Worm (Caenorhabditis elegans) whole organism, L4/young adult: ENCODE data around the gene gst-9.
"Not testable (repeated sequence)": the region's sequence is repeated elsewhere in the genome, so short reads cannot be mapped to it uniquely, and the experiment has no call there.

Source experiments
- W03F9.2 ChIP-seq: fragments of 150-350 bp; optimal IDR thresholded peaks from 2 replicates; lab custom pipeline; 2014; ENCODE audit warnings: missing biosample characterization, missing genetic modification characterization
- dao-5 ChIP-seq: sonication (generic microtip); optimal IDR thresholded peaks from 2 replicates; lab custom pipeline; 2016; ENCODE audit warnings: missing genotype, missing genetic modification characterization, moderate library complexity, missing compliant biosample characterization
- him-1 ChIP-seq: sonication (generic microtip); optimal IDR thresholded peaks from 2 replicates; lab custom pipeline; 2016; ENCODE audit warnings: missing genotype, missing genetic modification reagents, missing genetic modification characterization, missing compliant biosample characterization

The gst-9 gene

ce11 chrII:4924729-4925128 lies 33.3 kb downstream of the gst-9 start:
- TF ChIP-seq him-1 (tag; lab: Kevin White, UChicago) (no peak), dao-5 (tag; lab: Kevin White, UChicago) (no peak), W03F9.2 (tag; lab: Kevin White, UChicago) (no peak)

DNA sequence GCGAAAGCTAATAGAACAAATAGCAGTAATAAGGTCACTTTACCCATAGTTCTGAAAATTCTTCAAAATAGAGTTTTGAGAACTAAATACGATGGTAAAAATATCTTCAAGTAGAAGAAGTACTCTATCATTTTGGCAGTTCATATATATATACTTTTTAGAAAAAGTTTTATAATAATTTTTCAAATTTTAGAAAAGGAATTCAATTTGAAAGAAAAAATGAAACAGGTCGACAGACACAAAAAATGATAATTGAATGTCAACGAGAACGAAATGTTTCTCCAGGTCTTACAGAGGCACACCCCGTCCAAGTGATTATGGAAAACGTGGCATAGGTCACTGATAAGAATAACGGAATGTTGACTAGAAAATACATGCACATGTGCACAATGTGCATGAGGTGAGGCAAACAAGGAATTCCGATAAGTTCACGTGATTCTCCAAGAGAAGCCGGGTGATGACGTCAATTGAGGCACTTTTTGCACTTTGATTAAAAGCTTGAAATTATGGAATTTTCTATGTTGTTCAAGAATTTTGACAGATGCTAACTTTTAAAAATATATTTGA lies 33.9 kb downstream of the gst-9 start, which contains the start of gene aagr-2:
aagr-2 (minus strand) TSS at position 51 of the 567 bp plus-strand sequence.
- TF ChIP-seq him-1 (tag; lab: Kevin White, UChicago) (no peak), W03F9.2 (tag; lab: Kevin White, UChicago) (no peak), dao-5 (tag; lab: Kevin White, UChicago) (no peak)

DNA sequence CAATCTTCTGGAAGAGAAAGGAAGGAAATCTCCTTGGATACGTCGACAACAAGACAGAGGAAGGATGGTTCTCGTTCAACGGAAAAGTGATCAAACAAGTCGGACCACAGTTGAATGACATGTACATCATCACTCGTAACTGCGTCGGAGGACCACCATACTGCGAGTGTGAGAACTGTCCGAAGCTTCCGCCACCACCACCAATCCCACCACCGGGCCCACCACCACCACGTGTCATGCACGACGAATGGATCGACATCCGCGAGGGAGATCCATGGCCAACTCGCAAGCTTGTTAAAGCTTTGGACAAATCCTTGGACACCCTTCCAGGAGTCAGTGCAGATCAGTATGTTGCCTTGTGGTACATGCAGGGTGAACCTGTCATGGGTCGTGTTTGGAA lies 39.9 kb downstream of the gst-9 start:
- TF ChIP-seq W03F9.2 (tag; lab: Kevin White, UChicago), result no peak
- no peak for TF ChIP-seq him-1 (tag; lab: Kevin White, UChicago)
- TF ChIP-seq dao-5 (tag; lab: Kevin White, UChicago), result no peak

ce11 chrII:4932727-4933126 lies 41.3 kb downstream of the gst-9 start, which contains the start of gene msp-152:
Gene msp-152, plus strand, starts transcription at chrII:4933027.
- not testable (repeated sequence) for TF ChIP-seq W03F9.2, dao-5, him-1 (tag; lab: Kevin White, UChicago)

DNA sequence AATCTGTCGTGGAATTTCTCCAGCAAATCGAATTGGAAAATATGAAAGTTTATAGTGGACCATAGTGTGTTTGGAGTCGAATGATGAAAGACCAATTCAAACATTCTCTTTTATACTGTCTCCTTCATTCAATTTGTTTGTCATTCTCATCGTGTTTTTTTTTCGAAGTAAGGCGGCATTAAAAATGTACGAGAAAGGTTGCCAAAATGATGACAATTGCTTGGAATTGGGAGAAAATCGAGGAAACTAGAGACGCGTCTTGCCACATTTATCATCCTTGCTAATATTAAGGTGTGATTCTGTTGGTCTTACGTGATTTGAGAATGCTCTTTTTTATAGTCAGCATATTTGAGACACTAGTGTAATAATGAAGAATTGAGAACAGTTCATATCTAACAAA lies 43.6 kb downstream of the gst-9 start, which contains the start of gene gst-30:
gst-30 (minus strand) TSS at position 101 of the 400 bp plus-strand sequence.
- TF ChIP-seq dao-5 (tag; lab: Kevin White, UChicago) (no peak), W03F9.2 (tag; lab: Kevin White, UChicago) (no peak), him-1 (tag; lab: Kevin White, UChicago) (no peak)

- no peak for TF ChIP-seq dao-5 (tag; lab: Kevin White, UChicago)
- no peak for TF ChIP-seq him-1 (tag; lab: Kevin White, UChicago)
- TF ChIP-seq W03F9.2 (tag; lab: Kevin White, UChicago), result no peak
These were observed 44.1 kb downstream of the gst-9 start, which contains the start of gene ZK546.5 for ce11 chrII:4935518-4935917. Gene ZK546.5, plus strand, starts transcription at chrII:4935818.

- TF ChIP-seq dao-5 (tag; lab: Kevin White, UChicago) (no peak), him-1 (tag; lab: Kevin White, UChicago) (no peak), W03F9.2 (tag; lab: Kevin White, UChicago) (no peak)
These were observed 46.4 kb downstream of the gst-9 start, which contains the start of gene ZK546.4 for ce11 chrII:4937743-4938142. Gene ZK546.4, plus strand, starts transcription at chrII:4938043.

DNA sequence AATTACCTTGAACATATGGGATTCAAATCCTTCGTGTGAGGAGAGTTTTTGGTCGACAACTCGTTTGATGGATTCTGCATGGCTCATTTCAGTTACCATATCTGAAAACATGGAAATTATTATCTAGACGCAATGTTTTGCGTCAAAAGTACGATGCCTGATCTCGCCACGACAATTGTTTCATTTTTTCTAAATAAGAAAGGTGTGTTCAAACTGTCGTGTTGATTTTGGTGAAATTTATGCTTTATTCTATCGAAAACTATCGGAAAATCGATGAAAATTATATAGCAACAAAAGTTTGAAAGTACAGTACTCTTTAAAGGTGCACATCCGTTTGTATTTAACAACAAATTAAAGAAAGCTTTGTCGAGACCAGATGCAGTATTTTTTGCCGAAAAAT lies 49.7 kb downstream of the gst-9 start, which contains the start of gene cblc-1:
cblc-1 (minus strand) TSS at position 101 of the 400 bp plus-strand sequence.
- no peak for TF ChIP-seq him-1 (tag; lab: Kevin White, UChicago)
- no peak for TF ChIP-seq dao-5 (tag; lab: Kevin White, UChicago)
- no peak for TF ChIP-seq W03F9.2 (tag; lab: Kevin White, UChicago)

DNA sequence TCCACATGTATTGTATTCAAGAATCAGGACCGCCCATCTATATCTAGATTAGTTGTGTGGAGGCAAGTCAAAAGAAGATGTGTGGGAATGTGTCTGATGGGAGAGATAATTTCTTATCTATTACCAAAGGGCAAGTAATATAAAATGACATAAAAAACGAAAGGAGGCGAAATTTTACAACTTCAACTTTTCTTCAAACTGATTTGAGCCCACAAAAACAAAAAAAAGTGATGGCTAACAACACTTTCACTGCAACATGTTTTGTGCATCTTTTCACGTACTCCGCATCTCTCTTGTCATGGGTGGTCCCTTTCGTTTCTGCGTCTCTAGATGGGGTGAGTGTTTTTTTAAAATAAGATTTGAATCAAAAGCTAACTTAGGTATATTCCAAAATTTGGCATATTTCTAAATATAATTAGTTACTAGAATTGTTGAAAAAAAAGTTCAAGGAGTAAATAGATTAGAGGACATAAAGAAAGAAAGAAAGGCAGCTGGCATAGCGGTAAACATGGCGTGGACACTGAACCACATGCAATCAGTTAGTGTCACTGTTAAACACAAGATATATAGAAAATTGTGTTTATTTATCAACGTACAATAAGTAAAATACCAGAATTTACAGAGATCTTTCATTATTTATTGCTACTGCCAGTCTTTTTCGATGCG lies 50.3 kb downstream of the gst-9 start, which contains the start of gene ZK546.19:
ZK546.19 (plus strand) TSS at position 186 of the 666 bp plus-strand sequence.
- TF ChIP-seq dao-5 (tag; lab: Kevin White, UChicago) (no peak), W03F9.2 (tag; lab: Kevin White, UChicago) (no peak), him-1 (tag; lab: Kevin White, UChicago) (no peak)

DNA sequence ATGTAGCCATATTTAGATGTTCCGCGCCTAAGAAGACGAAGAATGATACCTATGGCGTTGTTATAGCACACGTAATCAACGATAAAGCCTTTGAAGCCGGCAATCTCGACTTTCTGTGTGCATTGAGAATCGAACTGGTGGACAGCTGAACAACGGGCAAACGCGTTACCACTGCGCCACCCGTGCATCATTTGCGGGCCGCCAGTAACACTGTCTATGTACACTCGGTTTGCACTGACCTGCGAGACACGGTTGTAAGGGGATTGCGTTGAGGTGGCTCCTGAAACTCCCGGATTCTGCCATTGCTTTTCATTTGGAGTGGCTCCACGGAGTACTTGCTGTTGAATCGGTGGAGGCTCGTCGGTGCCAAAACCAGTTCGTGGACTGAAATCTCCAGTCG lies 51.0 kb downstream of the gst-9 start:
- no peak for TF ChIP-seq W03F9.2 (tag; lab: Kevin White, UChicago)
- peak; percentile 44 for TF ChIP-seq dao-5 (tag; lab: Kevin White, UChicago)
- no peak for TF ChIP-seq him-1 (tag; lab: Kevin White, UChicago)

DNA sequence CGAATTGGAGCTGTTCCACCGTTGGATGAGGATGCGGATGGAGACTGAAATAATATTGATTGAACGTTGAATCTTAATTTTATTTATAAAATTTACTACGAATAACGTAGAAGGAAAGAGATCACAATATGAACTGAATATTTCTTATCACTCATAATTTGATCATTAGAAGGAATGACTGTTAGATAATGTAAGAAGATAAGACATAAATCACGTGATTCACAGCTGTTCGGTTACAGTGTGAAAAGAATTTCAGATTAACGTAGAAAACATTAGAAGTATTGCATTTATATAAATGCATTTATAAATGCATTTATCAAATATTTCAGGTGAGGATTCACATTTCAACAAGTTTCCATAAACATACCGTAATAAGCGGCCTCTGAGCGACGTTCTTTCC lies 51.4 kb downstream of the gst-9 start:
- TF ChIP-seq dao-5 (tag; lab: Kevin White, UChicago) (no peak), W03F9.2 (tag; lab: Kevin White, UChicago) (no peak), him-1 (tag; lab: Kevin White, UChicago) (no peak)
